Worm (Caenorhabditis elegans) whole organism, young adult: ENCODE results near the gene mab-3.

Experiments
- B0035.1 ChIP-seq: sonication (generic microtip); optimal IDR thresholded peaks from 2 replicates; lab custom pipeline; 2016; ENCODE audit warnings: missing genetic modification characterization, mild to moderate bottlenecking, missing compliant biosample characterization, missing genotype, missing genetic modification reagents
- F23B12.7 ChIP-seq: sonication (generic microtip); optimal IDR thresholded peaks from 2 replicates; lab custom pipeline; 2017; ENCODE audit warnings: missing genetic modification characterization, mild to moderate bottlenecking, missing compliant biosample characterization, antibody characterized with exemption, moderate library complexity; ENCODE audit not compliant: insufficient read depth
- F33H1.4 ChIP-seq: fragments of 200-800 bp; sonication (Bioruptor generic); IDR thresholded peaks from 2 replicates; pipeline ENCODE4 v1.3.6; 2022; ENCODE audit warnings: missing genetic modification reagents, missing genetic modification characterization, missing compliant biosample characterization
- F37B4.10 ChIP-seq: fragments of 200-800 bp; sonication (Bioruptor generic); IDR thresholded peaks from 2 replicates; pipeline ENCODE4 v1.3.6; 2022; ENCODE audit warnings: missing genetic modification characterization, missing compliant biosample characterization
- F55B11.4 ChIP-seq: sonication (generic microtip); optimal IDR thresholded peaks from 2 replicates; lab custom pipeline; 2016; ENCODE audit warnings: missing compliant biosample characterization, missing genetic modification characterization, borderline replicate concordance; ENCODE audit not compliant: insufficient read depth
- F57A8.1 ChIP-seq: fragments of 200-800 bp; sonication (Bioruptor generic); optimal IDR thresholded peaks from 2 replicates; lab custom pipeline; 2018; ENCODE audit warnings: mild to moderate bottlenecking, missing genetic modification characterization, moderate library complexity, missing compliant biosample characterization
- T07F8.4 ChIP-seq: sonication (generic microtip); optimal IDR thresholded peaks from 2 replicates; lab custom pipeline; 2016; ENCODE audit warnings: mild to moderate bottlenecking, missing genetic modification characterization, moderate library complexity, missing compliant biosample characterization
- Y67H2A.10 ChIP-seq: fragments of 200-800 bp; sonication (Bioruptor generic); conservative IDR thresholded peaks from 2 replicates; pipeline ENCODE4 v1.3.6; 2022; ENCODE audit warnings: missing genetic modification reagents, missing genetic modification characterization, missing compliant biosample characterization
- Y79H2A.3 ChIP-seq: fragments of 200-800 bp; sonication (Bioruptor generic); conservative IDR thresholded peaks from 2 replicates; pipeline ENCODE4 v1.3.6; 2022; ENCODE audit warnings: missing genetic modification reagents, missing genetic modification characterization, missing compliant biosample characterization
- aptf-3 ChIP-seq: fragments of 200-800 bp; sonication (Bioruptor generic); IDR thresholded peaks from 2 replicates; pipeline ENCODE4 v1.3.6; 2022; ENCODE audit warnings: missing genetic modification characterization, missing compliant biosample characterization
- attf-3 ChIP-seq: fragments of 200-800 bp; sonication (Bioruptor generic); conservative IDR thresholded peaks from 2 replicates; pipeline ENCODE4 v1.3.6; 2022; ENCODE audit warnings: missing genetic modification reagents, missing genetic modification characterization, missing compliant biosample characterization
- bed-1 ChIP-seq: fragments of 200-800 bp; sonication (Bioruptor generic); IDR thresholded peaks from 2 replicates; pipeline ENCODE4 v1.3.6; 2022; ENCODE audit warnings: missing genetic modification reagents, missing genetic modification characterization, missing compliant biosample characterization
- dox-1 ChIP-seq: fragments of 200-800 bp; sonication (Bioruptor generic); IDR thresholded peaks from 2 replicates; pipeline ENCODE4 v1.3.6; 2022; ENCODE audit warnings: missing genetic modification reagents, missing genetic modification characterization, missing compliant biosample characterization
- fkh-3 ChIP-seq: sonication (generic microtip); optimal IDR thresholded peaks from 2 replicates; lab custom pipeline; 2016; ENCODE audit warnings: mild to moderate bottlenecking, missing genetic modification characterization, missing compliant biosample characterization
- him-1 ChIP-seq: sonication (generic microtip); optimal IDR thresholded peaks from 2 replicates; lab custom pipeline; 2016; ENCODE audit warnings: missing genotype, missing genetic modification reagents, missing genetic modification characterization, missing compliant biosample characterization
- hmg-1.2 ChIP-seq: fragments of 200-800 bp; sonication (Bioruptor generic); IDR thresholded peaks from 2 replicates; pipeline ENCODE4 v1.3.6; 2022; ENCODE audit warnings: missing genetic modification reagents, missing genetic modification characterization, missing compliant biosample characterization
- hmg-20 ChIP-seq: fragments of 200-800 bp; sonication (Bioruptor generic); IDR thresholded peaks from 2 replicates; pipeline ENCODE4 v1.3.6; 2022; ENCODE audit warnings: missing genetic modification reagents, missing genetic modification characterization, missing compliant biosample characterization
- hsf-1 ChIP-seq: fragments of 200-800 bp; sonication (Bioruptor generic); IDR thresholded peaks from 2 replicates; pipeline ENCODE4 v1.3.6; 2022; ENCODE audit warnings: missing genetic modification reagents, missing genetic modification characterization, missing compliant biosample characterization
- lin-40 ChIP-seq: sonication (generic microtip); optimal IDR thresholded peaks from 2 replicates; lab custom pipeline; 2016; ENCODE audit warnings: missing genetic modification characterization, mild to moderate bottlenecking, missing compliant biosample characterization, missing genotype, missing genetic modification reagents
- lsy-27 ChIP-seq: sonication (generic microtip); optimal IDR thresholded peaks from 2 replicates; lab custom pipeline; 2017; ENCODE audit warnings: missing genetic modification characterization, mild to moderate bottlenecking, missing compliant biosample characterization, antibody characterized with exemption, missing genotype, borderline replicate concordance; ENCODE audit not compliant: insufficient read depth
- madf-10 ChIP-seq: sonication (generic microtip); optimal IDR thresholded peaks from 2 replicates; lab custom pipeline; 2016; ENCODE audit warnings: mild to moderate bottlenecking, missing genetic modification characterization, missing compliant biosample characterization
- mcd-1 ChIP-seq: fragments of 200-800 bp; sonication (Bioruptor generic); IDR thresholded peaks from 2 replicates; pipeline ENCODE4 v1.3.6; 2022; ENCODE audit warnings: missing genetic modification reagents, missing genetic modification characterization, missing compliant biosample characterization
- mel-28 ChIP-seq: sonication (generic microtip); optimal IDR thresholded peaks from 2 replicates; lab custom pipeline; 2016; ENCODE audit warnings: borderline replicate concordance, mild to moderate bottlenecking, missing genetic modification characterization, missing compliant biosample characterization
- nfya-1 ChIP-seq: sonication (generic microtip); optimal IDR thresholded peaks from 2 replicates; lab custom pipeline; 2017; ENCODE audit warnings: antibody characterized with exemption, missing compliant biosample characterization, missing genetic modification characterization, borderline replicate concordance; ENCODE audit not compliant: insufficient read depth
- nfya-2 ChIP-seq: fragments of 200-800 bp; sonication (Bioruptor generic); IDR thresholded peaks from 2 replicates; pipeline ENCODE4 v1.3.6; 2022; ENCODE audit warnings: missing genetic modification reagents, missing genetic modification characterization, missing compliant biosample characterization
- nfyb-1 ChIP-seq: fragments of 200-800 bp; sonication (Bioruptor generic); IDR thresholded peaks from 2 replicates; pipeline ENCODE4 v1.3.6; 2022; ENCODE audit warnings: missing genetic modification reagents, missing genetic modification characterization, missing compliant biosample characterization
- nhr-80 ChIP-seq: sonication (generic microtip); optimal IDR thresholded peaks from 2 replicates; lab custom pipeline; 2016; ENCODE audit warnings: missing genetic modification characterization, missing compliant biosample characterization
- rcor-1 ChIP-seq: fragments of 200-800 bp; sonication (Bioruptor generic); IDR thresholded peaks from 2 replicates; pipeline ENCODE4 v1.3.6; 2022; ENCODE audit warnings: missing genetic modification reagents, missing genetic modification characterization, missing compliant biosample characterization
- xnd-1 ChIP-seq: sonication (generic microtip); optimal IDR thresholded peaks from 2 replicates; lab custom pipeline; 2016; ENCODE audit warnings: missing genotype, missing genetic modification reagents, missing genetic modification characterization, missing compliant biosample characterization
- zfh-2 ChIP-seq: fragments of 200-800 bp; sonication (Bioruptor generic); conservative IDR thresholded peaks from 2 replicates; pipeline ENCODE4 v1.3.6; 2022; ENCODE audit warnings: missing genetic modification reagents, missing genetic modification characterization, missing compliant biosample characterization
- ztf-18 ChIP-seq: sonication (generic microtip); optimal IDR thresholded peaks from 2 replicates; lab custom pipeline; 2016; ENCODE audit warnings: missing genotype, mild to moderate bottlenecking, missing genetic modification characterization, missing compliant biosample characterization
- ztf-26 ChIP-seq: sonication (generic microtip); optimal IDR thresholded peaks from 2 replicates; lab custom pipeline; 2017; ENCODE audit warnings: missing genetic modification characterization, missing compliant biosample characterization
- ztf-28 ChIP-seq: fragments of 200-800 bp; sonication (Bioruptor generic); IDR thresholded peaks from 2 replicates; pipeline ENCODE4 v1.3.6; 2022; ENCODE audit warnings: missing genetic modification reagents, missing genetic modification characterization, missing compliant biosample characterization

The mab-3 gene

ce11 chrII:9731810-9732209, at the start of gene mab-3:
mab-3 (plus strand) TSS chrII:9732137.
- peak; percentile 69 for TF ChIP-seq dox-1 (GFP tag; lab: Robert Waterston, UW)
- TF ChIP-seq F37B4.10: 0 out of 2 replicates have a peak, but pooled peaks have one; percentile 12
- TF ChIP-seq nfyb-1: peak; percentile 42; the same call in 1 of the 2 replicates
- peak; percentile 76; the same call in 1 of the 2 replicates for TF ChIP-seq hmg-1.2
- TF ChIP-seq zfh-2 (GFP tag; lab: Robert Waterston, UW): peak; percentile 30; the same call in 1 of the 2 replicates
- TF ChIP-seq mcd-1 (GFP tag; lab: Robert Waterston, UW): 0 out of 2 replicates have a peak, but pooled peaks have one; percentile 29

- no peak for TF ChIP-seq nfya-1 (tag; lab: Kevin White, UChicago)
- no peak for TF ChIP-seq bed-1 (GFP tag; lab: Robert Waterston, UW)
- no peak for TF ChIP-seq ztf-28
- TF ChIP-seq F55B11.4: no peak
- no peak for TF ChIP-seq xnd-1 (tag; lab: Kevin White, UChicago)
- no peak for TF ChIP-seq rcor-1
- TF ChIP-seq aptf-3 (GFP tag; lab: Robert Waterston, UW): no peak
These were observed 47.8 kb upstream of the mab-3 start for ce11 chrII:9684175-9684574.

- TF ChIP-seq mel-28 (tag; lab: Kevin White, UChicago) (no peak), lin-40 (peak; percentile 16), lsy-27 (tag; lab: Kevin White, UChicago) (no peak), nhr-80 (tag; lab: Kevin White, UChicago) (peak; percentile 31), T07F8.4 (tag; lab: Kevin White, UChicago) (no peak), F33H1.4 (GFP tag; lab: Robert Waterston, UW) (no peak), madf-10 (tag; lab: Kevin White, UChicago) (no peak), attf-3 (peak; percentile 66), fkh-3 (tag; lab: Kevin White, UChicago) (no peak), Y67H2A.10 (GFP tag; lab: Robert Waterston, UW) (no peak), hmg-1.2 (peak; percentile 69), F23B12.7 (tag; lab: Kevin White, UChicago) (peak; percentile 7), nfya-2 (GFP tag; lab: Robert Waterston, UW) (no peak), Y79H2A.3 (no peak), him-1 (tag; lab: Kevin White, UChicago) (no peak), ztf-26 (tag; lab: Kevin White, UChicago) (peak; percentile 14), B0035.1 (tag; lab: Kevin White, UChicago) (no peak), hmg-20 (GFP tag; lab: Robert Waterston, UW) (no peak), ztf-18 (tag; lab: Kevin White, UChicago) (no peak)
- TF ChIP-seq, all 124 proteins: peak for 6
These were observed 45.2 kb upstream of the mab-3 start, which contains the start of gene ZK1320.9 for ce11 chrII:9686663-9687193. ZK1320.9 (minus strand) TSS chrII:9686713.

- no peak for TF ChIP-seq rcor-1
- TF ChIP-seq F57A8.1 (GFP tag; lab: Kevin White, UChicago): no peak
- no peak for TF ChIP-seq hsf-1 (GFP tag; lab: Robert Waterston, UW)
- TF ChIP-seq, all 124 proteins: peak for 0
These were observed 41.8 kb upstream of the mab-3 start for ce11 chrII:9690067-9690632.
